Worm (Caenorhabditis elegans) whole organism, L3 larva: ENCODE data around the gene clec-238.

Source experiments
- R02D3.7 ChIP-seq: fragments of 150-350 bp; optimal IDR thresholded peaks from 2 replicates; lab custom pipeline; 2014; ENCODE audit warnings: missing biosample characterization, missing genetic modification characterization
- aly-2 ChIP-seq: fragments of 150-350 bp; optimal IDR thresholded peaks from 2 replicates; lab custom pipeline; 2014; ENCODE audit warnings: missing biosample characterization, missing genetic modification characterization
- ama-1 ChIP-seq: fragments of 150-350 bp; optimal IDR thresholded peaks from 2 replicates; lab custom pipeline; 2018
- ceh-16 ChIP-seq: sonication (generic microtip); optimal IDR thresholded peaks from 2 replicates; lab custom pipeline; 2017; ENCODE audit warnings: missing biosample characterization, missing genetic modification characterization
- ceh-28 ChIP-seq: fragments of 150-350 bp; optimal IDR thresholded peaks from 2 replicates; lab custom pipeline; 2014; ENCODE audit warnings: missing biosample characterization, missing genetic modification reagents, missing genetic modification characterization
- ceh-82 ChIP-seq: fragments of 150-350 bp; optimal IDR thresholded peaks from 2 replicates; lab custom pipeline; 2014; ENCODE audit warnings: missing biosample characterization, missing genetic modification characterization
- daf-12 ChIP-seq: fragments of 150-350 bp; optimal IDR thresholded peaks from 2 replicates; lab custom pipeline; 2014; ENCODE audit warnings: missing biosample characterization, missing genetic modification reagents, missing genetic modification characterization
- egl-5 ChIP-seq: fragments of 150-350 bp; optimal IDR thresholded peaks from 2 replicates; lab custom pipeline; 2017; ENCODE audit warnings: missing biosample characterization, missing genetic modification reagents, missing genetic modification characterization, inconsistent platforms
- elt-1 ChIP-seq: fragments of 150-350 bp; optimal IDR thresholded peaks from 2 replicates; lab custom pipeline; 2014; ENCODE audit warnings: missing biosample characterization, missing genetic modification characterization
- elt-2 ChIP-seq: sonication (generic microtip); optimal IDR thresholded peaks from 2 replicates; lab custom pipeline; 2016; ENCODE audit warnings: missing genetic modification reagents, mild to moderate bottlenecking, missing genetic modification characterization, missing compliant biosample characterization
- elt-3 ChIP-seq, 3 experiments: fragments of 150-350 bp in 1 of 3; sonication (generic microtip) in 2 of 3; optimal IDR thresholded peaks; 2 replicates in 2 of 3; 4 replicates in 1 of 3; lab custom pipeline; 2014 to 2017; ENCODE audit warnings: missing biosample characterization in 3 of 3, missing genetic modification characterization in 3 of 3
- fkh-10 ChIP-seq: sonication (generic microtip); optimal IDR thresholded peaks from 2 replicates; lab custom pipeline; 2017; ENCODE audit warnings: missing biosample characterization, missing genetic modification reagents, missing genetic modification characterization
- fkh-2 ChIP-seq: fragments of 150-350 bp; optimal IDR thresholded peaks from 2 replicates; lab custom pipeline; 2014; ENCODE audit warnings: missing biosample characterization, missing genetic modification reagents, missing genetic modification characterization
- fos-1 ChIP-seq: fragments of 150-350 bp; optimal IDR thresholded peaks from 2 replicates; lab custom pipeline; 2014; ENCODE audit warnings: missing biosample characterization, missing genetic modification characterization
- lin-15B ChIP-seq: fragments of 150-350 bp; optimal IDR thresholded peaks from 2 replicates; lab custom pipeline; 2014; ENCODE audit warnings: missing biosample characterization, missing genetic modification characterization
- lin-39 ChIP-seq: fragments of 150-350 bp; optimal IDR thresholded peaks from 2 replicates; lab custom pipeline; 2018; ENCODE audit warnings: missing biosample characterization, missing genetic modification reagents, missing genetic modification characterization
- lsy-12 ChIP-seq: sonication (generic microtip); optimal IDR thresholded peaks from 2 replicates; lab custom pipeline; 2016; ENCODE audit warnings: mild to moderate bottlenecking, missing genetic modification characterization, missing compliant biosample characterization
- mml-1 ChIP-seq: fragments of 150-350 bp; sonication (generic microtip); optimal IDR thresholded peaks from 3 replicates; lab custom pipeline; 2014; ENCODE audit warnings: missing biosample characterization, missing genetic modification characterization
- nfya-1 ChIP-seq: sonication (generic microtip); optimal IDR thresholded peaks from 2 replicates; lab custom pipeline; 2017; ENCODE audit warnings: missing genetic modification characterization, mild to moderate bottlenecking, missing compliant biosample characterization, antibody characterized with exemption, moderate library complexity; ENCODE audit not compliant: insufficient read depth
- nhr-12 ChIP-seq: fragments of 150-350 bp; optimal IDR thresholded peaks from 2 replicates; lab custom pipeline; 2014; ENCODE audit warnings: missing biosample characterization, missing genetic modification characterization
- nhr-237 ChIP-seq: fragments of 150-350 bp; optimal IDR thresholded peaks from 2 replicates; lab custom pipeline; 2014; ENCODE audit warnings: missing biosample characterization, missing genetic modification characterization
- nhr-25 ChIP-seq: sonication (generic microtip); optimal IDR thresholded peaks from 2 replicates; lab custom pipeline; 2017; ENCODE audit warnings: missing biosample characterization, missing genetic modification characterization
- nhr-28 ChIP-seq: fragments of 150-350 bp; optimal IDR thresholded peaks from 2 replicates; lab custom pipeline; 2014; ENCODE audit warnings: missing biosample characterization, missing genetic modification characterization
- nhr-43 ChIP-seq: sonication (generic microtip); optimal IDR thresholded peaks from 2 replicates; lab custom pipeline; 2016; ENCODE audit warnings: mild to moderate bottlenecking, missing genetic modification characterization, missing compliant biosample characterization; ENCODE audit not compliant: poor library complexity, severe bottlenecking
- nhr-76 ChIP-seq: fragments of 150-350 bp; sonication (generic microtip); optimal IDR thresholded peaks from 5 replicates; lab custom pipeline; 2014; ENCODE audit warnings: missing biosample characterization, missing genetic modification characterization
- nhr-77 ChIP-seq: fragments of 150-350 bp; optimal IDR thresholded peaks from 2 replicates; lab custom pipeline; 2014; ENCODE audit warnings: missing biosample characterization, missing genetic modification characterization
- pqm-1 ChIP-seq: fragments of 150-350 bp; optimal IDR thresholded peaks from 2 replicates; lab custom pipeline; 2017; ENCODE audit warnings: missing biosample characterization, missing genetic modification characterization, inconsistent platforms
- skn-1 ChIP-seq: fragments of 150-350 bp; optimal IDR thresholded peaks from 2 replicates; lab custom pipeline; 2014; ENCODE audit warnings: missing biosample characterization, missing genetic modification characterization
- snpc-4 ChIP-seq: fragments of 150-350 bp; optimal IDR thresholded peaks from 2 replicates; lab custom pipeline; 2014; ENCODE audit warnings: missing biosample characterization, missing genetic modification characterization
- tbx-2 ChIP-seq: sonication (generic microtip); optimal IDR thresholded peaks from 2 replicates; lab custom pipeline; 2016; ENCODE audit warnings: mild to moderate bottlenecking, missing genetic modification characterization, missing compliant biosample characterization
- unc-62 ChIP-seq: fragments of 150-350 bp; sonication (generic microtip); optimal IDR thresholded peaks from 4 replicates; lab custom pipeline; 2014; ENCODE audit warnings: missing biosample characterization, missing genetic modification reagents, missing genetic modification characterization
- zag-1 ChIP-seq: fragments of 150-350 bp; optimal IDR thresholded peaks from 2 replicates; lab custom pipeline; 2014; ENCODE audit warnings: missing biosample characterization, missing genetic modification characterization
- ztf-11 ChIP-seq: fragments of 150-350 bp; optimal IDR thresholded peaks from 2 replicates; lab custom pipeline; 2014; ENCODE audit warnings: missing biosample characterization, missing genetic modification characterization
- ztf-4 ChIP-seq: fragments of 150-350 bp; optimal IDR thresholded peaks from 2 replicates; lab custom pipeline; 2014; ENCODE audit warnings: missing biosample characterization, missing genetic modification characterization

The clec-238 gene

DNA sequence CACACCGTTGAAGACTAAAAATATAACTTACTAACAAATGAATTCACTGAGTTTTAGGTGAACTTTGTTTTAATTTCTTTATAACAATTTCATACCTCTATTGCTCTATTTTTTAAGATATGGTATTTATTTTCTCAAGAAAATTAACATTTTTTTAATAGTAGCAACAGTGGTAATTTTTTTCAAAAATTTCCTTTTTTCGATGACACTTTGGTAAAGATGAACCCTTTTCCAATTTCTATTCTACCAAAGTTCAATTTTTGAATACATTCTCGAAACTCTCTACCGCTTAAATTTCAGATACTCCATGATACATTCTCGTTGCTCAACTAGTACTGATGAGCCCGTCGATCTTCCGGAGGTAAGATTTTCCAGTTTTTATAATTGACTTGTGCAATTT, 39.7 kb upstream of the clec-238 start, which contains the start of gene nhr-116:
Gene nhr-116 (plus strand): TSS at position 301 of the 400 bp plus-strand sequence.
- no peak for TF ChIP-seq lin-39 (tag; lab: Kevin White, UChicago)
- TF ChIP-seq nhr-76 (tag; lab: Kevin White, UChicago) = no peak
- TF ChIP-seq nhr-43 (tag; lab: Kevin White, UChicago) = no peak
- TF ChIP-seq nhr-77 (tag; lab: Kevin White, UChicago) = no peak
- no peak for TF ChIP-seq ceh-16 (tag; lab: Kevin White, UChicago)
- TF ChIP-seq, all 47 proteins: peak for 0

DNA sequence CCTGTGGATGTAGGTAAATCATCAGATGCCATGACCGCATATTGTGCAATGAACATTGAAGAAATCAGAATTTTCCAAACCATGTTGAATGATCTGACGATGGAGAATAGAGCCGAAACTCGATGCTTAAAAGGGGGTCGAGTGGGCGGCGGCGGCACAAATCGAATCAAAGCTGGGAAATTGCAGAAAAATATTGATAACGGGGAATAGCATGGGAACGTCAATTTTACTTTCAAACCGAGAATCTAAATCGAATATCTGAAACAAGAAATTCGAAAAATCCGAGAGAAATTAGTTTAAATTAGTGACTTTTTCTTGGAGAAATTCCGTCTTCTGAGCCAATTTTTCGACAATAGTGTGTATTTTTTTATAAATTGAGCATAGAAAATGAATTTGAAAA, 35.5 kb upstream of the clec-238 start, which contains the start of gene F09C6.10:
Gene F09C6.10 (minus strand): TSS at position 101 of the 400 bp plus-strand sequence.
- TF ChIP-seq nhr-237 = no peak
- no peak for TF ChIP-seq skn-1 (tag; lab: Kevin White, UChicago)
- no peak for TF ChIP-seq lsy-12
- no peak for TF ChIP-seq ceh-82 (tag; lab: Kevin White, UChicago)
- no peak for TF ChIP-seq mml-1 (tag; lab: Kevin White, UChicago)
- TF ChIP-seq aly-2 = no peak
- TF ChIP-seq nhr-43 (tag; lab: Kevin White, UChicago) = no peak
- no peak for TF ChIP-seq fkh-2 (tag; lab: Kevin White, UChicago)
- TF ChIP-seq zag-1 (tag; lab: Kevin White, UChicago) = no peak
- no peak for TF ChIP-seq daf-12 (tag; lab: Kevin White, UChicago)
- no peak for TF ChIP-seq R02D3.7 (tag; lab: Kevin White, UChicago)
- TF ChIP-seq lin-15B = no peak
- TF ChIP-seq pqm-1 (tag; lab: Kevin White, UChicago) = no peak
- no peak for TF ChIP-seq ceh-28 (tag; lab: Kevin White, UChicago)
- no peak for TF ChIP-seq ztf-11 (tag; lab: Kevin White, UChicago)
- TF ChIP-seq ceh-16 (tag; lab: Kevin White, UChicago) = no peak
- TF ChIP-seq nhr-77 (tag; lab: Kevin White, UChicago) = no peak
- TF ChIP-seq elt-3 (tag; optimal IDR thresholded peaks at IDR 0.05; lab: Kevin White, UChicago) = no peak
- TF ChIP-seq, all 47 proteins: peak for 0

DNA sequence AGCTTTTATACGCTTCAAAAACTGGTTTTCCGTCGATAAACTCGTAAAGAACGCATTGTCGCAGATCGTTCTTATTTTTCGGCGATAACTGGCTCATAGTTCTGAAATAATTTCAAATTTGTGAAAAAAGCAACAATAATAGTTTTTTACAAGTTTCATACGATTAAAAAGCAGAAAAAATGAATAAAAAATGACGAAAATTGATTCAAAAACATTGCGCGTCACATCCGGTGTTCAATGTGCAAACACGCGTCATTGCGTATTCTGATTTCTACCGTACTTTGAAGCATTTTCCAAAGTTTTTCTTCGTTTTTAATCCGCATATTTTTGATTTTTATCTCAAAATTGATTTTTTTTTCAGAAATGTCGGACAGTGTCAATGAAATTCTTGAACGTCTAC, 33.2 kb upstream of the clec-238 start, which contains the start of the genes fbxa-206 and Y102A5C.2:
Gene fbxa-206 (minus strand): TSS at position 101 of the 400 bp plus-strand sequence.
Gene Y102A5C.2 (plus strand): TSS at position 354 of the 400 bp plus-strand sequence.
- TF ChIP-seq egl-5 (tag; lab: Kevin White, UChicago) (no peak), nhr-28 (tag; lab: Kevin White, UChicago) (no peak), nfya-1 (tag; lab: Kevin White, UChicago) (no peak), nhr-12 (tag; lab: Kevin White, UChicago) (no peak), fkh-2 (tag; lab: Kevin White, UChicago) (no peak), zag-1 (tag; lab: Kevin White, UChicago) (no peak), elt-3 (tag; optimal IDR thresholded peaks at IDR 0.05; lab: Kevin White, UChicago) (no peak), nhr-25 (tag; lab: Kevin White, UChicago) (no peak), snpc-4 (no peak), nhr-77 (tag; lab: Kevin White, UChicago) (no peak), ceh-82 (tag; lab: Kevin White, UChicago) (no peak), nhr-43 (tag; lab: Kevin White, UChicago) (no peak), unc-62 (no peak), ztf-4 (tag; lab: Kevin White, UChicago) (no peak), pqm-1 (tag; lab: Kevin White, UChicago) (no peak), ama-1 (lab: Kevin White, UChicago) (no peak), ceh-28 (tag; lab: Kevin White, UChicago) (no peak), R02D3.7 (tag; lab: Kevin White, UChicago) (no peak), tbx-2 (tag; lab: Kevin White, UChicago) (no peak)

DNA sequence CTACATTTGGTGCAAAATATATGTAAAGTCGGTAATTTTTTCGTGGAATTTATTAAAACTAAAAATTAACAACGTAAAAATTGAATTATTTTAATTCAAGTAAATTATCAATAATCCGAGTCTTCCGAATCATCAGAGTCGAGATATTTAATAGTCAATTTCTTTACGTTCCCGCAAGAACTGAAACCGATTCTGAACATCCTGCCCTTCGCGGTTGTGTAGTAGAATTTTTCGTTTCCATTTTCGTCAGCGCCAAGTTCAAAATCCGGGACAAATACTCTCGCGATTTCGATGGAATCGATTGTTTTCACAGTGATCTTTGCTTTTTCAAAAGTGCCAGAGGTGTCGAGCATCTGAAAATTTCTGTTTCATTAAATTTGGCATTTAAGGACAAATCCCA, 31.9 kb upstream of the clec-238 start:
- TF ChIP-seq lin-15B (no peak), elt-2 (tag; lab: Kevin White, UChicago) (no peak), fos-1 (no peak), aly-2 (no peak), elt-1 (tag; lab: Kevin White, UChicago) (no peak), pqm-1 (tag; lab: Kevin White, UChicago) (no peak), fkh-10 (GFP tag; lab: Kevin White, UChicago) (no peak)
- TF ChIP-seq, all 47 proteins: peak for 0
